Fruit fly (Drosophila melanogaster) whole organism: Measurements from ENCODE around the gene CG5196.

Experiments used
- EcR ChIP-seq, 2 experiments: fragments of >200 bp; optimal IDR thresholded peaks; 2 replicates each; lab custom pipeline; 2017; ENCODE audit warnings: missing biosample characterization in 2 of 2, missing genetic modification characterization in 2 of 2, missing genetic modification reagents in 2 of 2
- pan ChIP-seq: fragments of >200 bp; optimal IDR thresholded peaks from 2 replicates; lab custom pipeline; 2017
- psq ChIP-seq: fragments of >200 bp; optimal IDR thresholded peaks from 2 replicates; lab custom pipeline; 2017

DNA sequence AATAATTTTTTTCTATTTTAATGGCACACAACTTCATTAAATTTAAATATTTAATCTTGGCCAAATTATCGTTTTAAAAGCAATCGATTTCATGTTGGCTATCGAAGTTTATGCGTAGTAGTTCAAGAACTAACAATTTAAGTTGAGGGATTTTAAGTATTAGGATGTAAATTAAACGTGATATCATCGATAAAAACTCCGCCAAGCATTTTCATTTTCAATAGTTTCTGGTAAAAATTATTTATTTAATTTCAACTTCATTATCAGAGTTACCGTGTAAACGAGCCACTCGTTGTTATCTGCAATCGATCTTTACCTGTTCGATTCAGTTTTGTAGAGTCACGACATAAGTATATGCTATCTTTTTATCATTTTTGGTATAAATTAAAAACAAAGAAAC, 5.2 kb upstream of the CG5196 start:
- TF ChIP-seq EcR (GFP tag; optimal IDR thresholded peaks at IDR 0.05; lab: Kevin White, UChicago) (no peak), psq (lab: Kevin White, UChicago) (no peak), pan (lab: Kevin White, UChicago) (no peak)
